Fruit fly (Drosophila melanogaster) whole organism: ENCODE measurements around the gene CrzR.

Experiments used
- CG8478 ChIP-seq: fragments of >200 bp; optimal IDR thresholded peaks from 2 replicates; lab custom pipeline; 2018; ENCODE audit warnings: inconsistent platforms
- Dll ChIP-seq: fragments of >200 bp; optimal IDR thresholded peaks from 2 replicates; lab custom pipeline; 2017
- EcR ChIP-seq, 2 experiments: fragments of >200 bp; optimal IDR thresholded peaks; 2 replicates each; lab custom pipeline; 2017; ENCODE audit warnings: missing biosample characterization in 2 of 2, missing genetic modification characterization in 2 of 2, missing genetic modification reagents in 2 of 2
- pan ChIP-seq: fragments of >200 bp; optimal IDR thresholded peaks from 2 replicates; lab custom pipeline; 2017
- psq ChIP-seq: fragments of >200 bp; optimal IDR thresholded peaks from 2 replicates; lab custom pipeline; 2017
- usp ChIP-seq: fragments of >200 bp; optimal IDR thresholded peaks from 2 replicates; lab custom pipeline; 2017; ENCODE audit warnings: missing biosample characterization, missing genetic modification characterization, mixed read lengths

- TF ChIP-seq EcR (GFP tag; optimal IDR thresholded peaks at IDR 0.05; lab: Kevin White, UChicago) (no peak), usp (GFP tag; lab: Kevin White, UChicago) (no peak), psq (lab: Kevin White, UChicago) (no peak), CG8478 (lab: Kevin White, UChicago) (no peak), pan (lab: Kevin White, UChicago) (no peak), Dll (lab: Kevin White, UChicago) (no peak)
Observed at dm6 chr3L:12387063-12387462, 35.7 kb upstream of the CrzR start.
